Fruit fly (Drosophila melanogaster) whole organism: ENCODE measurements around the gene AstC.
A peak's percentile ranks its signal among the peaks of the same experiment; 100 is the strongest.

Source experiments
- CG8478 ChIP-seq: fragments of >200 bp; optimal IDR thresholded peaks from 2 replicates; lab custom pipeline; 2018; ENCODE audit warnings: inconsistent platforms
- Dll ChIP-seq: fragments of >200 bp; optimal IDR thresholded peaks from 2 replicates; lab custom pipeline; 2017
- EcR ChIP-seq, 2 experiments: fragments of >200 bp; optimal IDR thresholded peaks; 2 replicates each; lab custom pipeline; 2017; ENCODE audit warnings: missing biosample characterization in 2 of 2, missing genetic modification characterization in 2 of 2, missing genetic modification reagents in 2 of 2
- pan ChIP-seq: fragments of >200 bp; optimal IDR thresholded peaks from 2 replicates; lab custom pipeline; 2017
- psq ChIP-seq: fragments of >200 bp; optimal IDR thresholded peaks from 2 replicates; lab custom pipeline; 2017
- usp ChIP-seq: fragments of >200 bp; optimal IDR thresholded peaks from 2 replicates; lab custom pipeline; 2017; ENCODE audit warnings: missing biosample characterization, missing genetic modification characterization, mixed read lengths

AstC gene

DNA sequence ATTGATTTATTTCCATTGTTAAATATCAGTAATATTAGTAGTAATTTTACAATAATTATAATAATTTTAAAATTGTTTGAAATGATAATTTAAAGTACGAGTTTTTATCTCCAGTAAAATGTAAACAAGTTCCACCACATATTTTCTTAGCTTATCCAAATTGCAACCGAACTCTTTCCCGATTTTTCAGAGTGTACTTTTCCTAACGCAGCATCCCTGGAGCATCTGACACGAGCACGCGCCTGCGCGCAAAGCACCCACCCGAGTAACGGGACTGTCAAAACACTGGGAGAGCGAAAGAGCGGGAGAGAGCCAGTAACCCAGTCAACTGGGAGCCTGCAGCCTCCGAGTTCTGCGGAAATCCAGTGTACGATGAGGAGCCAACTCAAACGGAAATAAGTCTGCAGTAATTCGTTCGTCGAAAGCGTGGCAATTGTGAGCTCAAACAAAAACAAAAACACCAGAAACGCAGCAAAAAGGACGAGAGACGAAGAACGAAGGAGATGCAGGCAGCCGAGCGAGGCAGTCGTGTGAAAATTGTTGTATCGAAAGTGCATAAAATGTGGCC is 5.2 kb upstream of the AstC start, which contains the start of gene CG16854:
Gene CG16854, plus strand, starts transcription at position 365 of the 568 bp plus-strand sequence.
- TF ChIP-seq Dll (no peak), usp (GFP tag; lab: Kevin White, UChicago) (no peak), pan (lab: Kevin White, UChicago) (no peak)

DNA sequence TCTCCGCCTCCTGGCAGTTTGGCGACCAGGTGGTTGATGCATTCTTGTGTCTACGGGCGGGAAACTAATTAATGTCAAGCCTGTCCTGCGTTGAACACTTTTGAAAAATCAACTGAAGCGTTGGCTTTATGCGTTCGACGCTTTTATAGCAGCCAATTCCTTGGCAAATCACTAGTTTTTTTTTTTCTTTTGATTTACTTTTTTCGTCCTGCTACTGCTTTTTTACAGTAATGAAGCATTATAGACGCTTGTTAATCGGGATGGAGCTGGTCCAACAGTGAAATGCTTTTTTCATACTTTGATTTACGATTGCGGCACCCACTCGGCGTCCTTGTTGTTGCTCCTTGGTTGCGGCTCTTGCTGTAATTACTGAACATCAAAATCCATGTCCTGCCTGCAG is 3.9 kb upstream of the AstC start, which contains the start of gene AstCC:
Gene AstCC, minus strand, starts transcription at position 101 of the 400 bp plus-strand sequence.
- TF ChIP-seq usp (GFP tag; lab: Kevin White, UChicago), result no peak
- TF ChIP-seq CG8478 (lab: Kevin White, UChicago), result no peak
- TF ChIP-seq Dll, result no peak
- no peak for TF ChIP-seq pan (lab: Kevin White, UChicago)

DNA sequence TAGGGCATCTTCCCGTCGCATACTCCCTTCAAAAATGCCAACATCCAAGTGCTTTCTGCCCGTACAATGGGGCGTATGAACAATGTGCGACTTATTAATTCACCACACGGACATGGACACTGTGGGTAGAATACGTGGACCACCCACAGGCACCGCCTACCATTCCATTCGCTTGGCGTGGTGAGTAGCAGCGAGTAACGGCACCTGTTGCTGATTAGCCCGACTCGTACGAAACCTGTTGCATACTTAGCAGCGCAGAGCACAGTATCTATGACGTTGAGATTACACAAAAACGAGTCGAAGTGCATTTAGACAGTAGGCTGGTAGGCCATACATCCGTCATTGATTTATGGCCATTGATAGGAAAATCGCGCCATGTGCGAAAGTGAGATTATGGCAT is 826 bp upstream of the AstC start:
- TF ChIP-seq pan (lab: Kevin White, UChicago), result no peak
- no peak for TF ChIP-seq psq
- no peak for TF ChIP-seq usp (GFP tag; lab: Kevin White, UChicago)
- no peak for TF ChIP-seq CG8478 (lab: Kevin White, UChicago)
- TF ChIP-seq Dll, result no peak

DNA sequence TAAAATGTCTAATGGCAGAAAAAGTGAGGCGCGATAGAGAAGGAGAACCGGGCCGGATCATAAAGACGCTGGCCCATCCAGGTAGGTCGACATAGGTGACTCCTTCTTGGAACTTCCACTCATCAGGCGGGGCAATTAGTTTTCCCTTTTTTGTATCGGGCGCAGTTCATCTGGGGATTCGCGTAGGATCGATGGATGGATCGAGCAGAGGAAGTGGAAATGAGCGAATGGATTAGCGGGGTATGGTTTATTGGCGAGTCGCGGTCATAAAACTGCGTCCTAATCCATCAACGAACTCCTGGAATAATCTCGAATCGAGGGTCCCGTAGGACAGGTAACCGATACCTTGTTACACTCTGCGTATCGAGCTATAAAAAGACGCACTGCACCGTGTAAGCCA is 6.1 kb downstream of the AstC start, which contains the start of gene CG43725:
Gene CG43725, plus strand, starts transcription at position 400 of the 400 bp plus-strand sequence.
- no peak for TF ChIP-seq EcR (GFP tag; optimal IDR thresholded peaks at IDR 0.05; lab: Kevin White, UChicago)
- TF ChIP-seq psq, result no peak
- TF ChIP-seq Dll, result no peak
- no peak for TF ChIP-seq CG8478 (lab: Kevin White, UChicago)
- no peak for TF ChIP-seq pan (lab: Kevin White, UChicago)
- TF ChIP-seq usp (GFP tag; lab: Kevin White, UChicago), result no peak

DNA sequence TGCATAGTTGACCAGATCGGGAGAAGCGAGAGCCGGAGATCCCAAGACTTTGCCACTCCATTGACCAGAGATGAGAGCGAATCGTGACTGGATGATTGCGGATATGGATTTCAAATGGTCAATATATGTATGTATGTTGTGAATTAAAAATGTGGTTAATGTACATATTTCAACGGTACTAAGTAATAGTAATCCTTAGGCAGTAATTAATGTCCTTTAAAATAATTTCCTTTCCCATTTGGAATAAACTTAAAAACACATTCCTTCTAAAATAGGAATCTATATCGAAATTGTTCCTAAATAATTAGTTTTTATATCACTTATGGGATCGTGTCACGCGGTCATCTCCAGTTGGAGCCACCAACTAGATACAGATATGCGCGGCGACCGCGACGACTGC is 7.3 kb downstream of the AstC start:
- TF ChIP-seq EcR (GFP tag; optimal IDR thresholded peaks at IDR 0.05; lab: Kevin White, UChicago) (no peak), psq (no peak), Dll (no peak), usp (GFP tag; lab: Kevin White, UChicago) (no peak), pan (lab: Kevin White, UChicago) (no peak), CG8478 (lab: Kevin White, UChicago) (no peak)

DNA sequence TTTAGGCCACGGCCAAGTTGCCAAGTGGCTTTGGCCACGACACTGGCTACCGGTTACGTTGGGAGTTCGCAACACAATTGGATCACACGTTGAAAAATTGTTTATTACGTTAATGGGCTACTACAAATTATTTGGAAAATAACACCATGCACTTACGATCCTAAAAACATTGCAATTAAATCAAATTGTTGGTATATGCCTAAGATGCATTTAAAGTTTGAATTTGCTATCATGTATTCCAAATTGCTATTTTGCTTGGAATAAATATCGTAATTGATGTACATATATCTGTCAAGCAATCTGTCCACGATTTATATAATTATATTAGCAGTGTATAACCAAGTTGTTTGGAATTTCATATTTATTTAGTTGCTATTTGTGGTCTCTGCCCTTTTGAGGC is 8.3 kb downstream of the AstC start:
- TF ChIP-seq CG8478 (lab: Kevin White, UChicago) (no peak), psq (no peak), EcR (GFP tag; optimal IDR thresholded peaks at IDR 0.05; lab: Kevin White, UChicago) (no peak), pan (lab: Kevin White, UChicago) (no peak), usp (GFP tag; lab: Kevin White, UChicago) (no peak), Dll (no peak)

DNA sequence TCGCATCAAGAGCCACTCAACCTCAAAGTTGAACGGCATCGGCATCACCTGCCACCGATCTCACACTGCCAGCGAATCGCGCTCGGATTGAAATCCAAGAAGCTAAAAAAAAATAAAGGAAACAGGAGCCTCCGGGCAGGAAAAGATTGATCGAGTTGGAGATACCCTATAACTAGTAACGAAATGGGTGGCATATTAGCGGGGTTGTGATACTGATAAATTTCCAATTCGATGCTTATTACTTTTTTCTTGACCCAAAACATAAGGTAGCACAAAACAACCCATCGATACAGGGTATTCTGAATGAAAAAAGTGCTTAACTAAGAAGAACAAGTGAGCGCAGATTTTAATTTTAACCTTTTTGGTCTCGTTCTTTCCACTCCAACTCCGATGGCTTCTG is 8.9 kb downstream of the AstC start:
- TF ChIP-seq usp (GFP tag; lab: Kevin White, UChicago) (no peak), pan (lab: Kevin White, UChicago) (peak; percentile 75), EcR (GFP tag; optimal IDR thresholded peaks at IDR 0.05; lab: Kevin White, UChicago) (peak in 1 of 2 experiments; percentile 39)

DNA sequence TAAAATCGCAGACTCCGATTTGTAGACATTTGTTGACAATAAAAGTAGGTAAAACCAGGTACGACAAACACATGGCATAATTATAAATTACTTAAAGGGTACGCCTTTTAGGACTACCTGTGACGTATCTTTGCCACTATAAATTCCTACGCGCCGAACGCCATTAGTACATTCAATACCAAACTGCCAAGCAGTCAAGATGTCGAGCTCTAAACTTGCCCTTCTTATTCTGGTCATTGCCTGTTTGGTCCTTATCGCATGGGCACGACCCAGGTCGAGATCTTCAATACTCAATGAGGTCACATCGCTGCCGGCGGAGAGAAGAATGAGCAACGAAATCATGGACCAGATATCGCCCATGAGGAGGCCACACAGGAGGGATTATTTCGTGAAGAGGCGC is 10.3 kb downstream of the AstC start, which contains the start of gene CG14915:
Gene CG14915, plus strand, starts transcription at position 166 of the 400 bp plus-strand sequence.
- no peak for TF ChIP-seq Dll
- no peak for TF ChIP-seq CG8478 (lab: Kevin White, UChicago)
- no peak for TF ChIP-seq EcR (GFP tag; optimal IDR thresholded peaks at IDR 0.05; lab: Kevin White, UChicago)
- no peak for TF ChIP-seq psq
- no peak for TF ChIP-seq pan (lab: Kevin White, UChicago)
- TF ChIP-seq usp (GFP tag; lab: Kevin White, UChicago), result no peak

DNA sequence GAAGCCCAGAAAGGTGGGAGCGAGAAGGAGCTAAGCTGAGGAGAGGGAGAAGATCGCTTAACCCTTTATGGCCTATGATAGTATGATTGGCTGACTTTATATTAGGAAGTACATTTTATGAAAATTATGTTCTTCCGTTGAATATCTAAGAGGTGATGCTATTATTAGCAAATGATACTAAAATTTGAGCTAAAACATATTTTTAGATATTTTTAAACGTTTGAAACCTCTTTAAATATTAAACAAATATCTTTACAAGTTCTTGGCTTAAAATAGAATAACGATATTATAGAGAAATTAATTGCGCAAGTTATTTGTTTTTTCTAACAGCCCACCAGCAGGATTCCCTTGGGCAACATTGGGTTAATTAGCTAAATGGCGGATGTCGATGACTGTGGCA is 11.7 kb downstream of the AstC start:
- TF ChIP-seq pan (lab: Kevin White, UChicago) (no peak), EcR (GFP tag; optimal IDR thresholded peaks at IDR 0.05; lab: Kevin White, UChicago) (no peak), usp (GFP tag; lab: Kevin White, UChicago) (no peak), CG8478 (lab: Kevin White, UChicago) (no peak)

DNA sequence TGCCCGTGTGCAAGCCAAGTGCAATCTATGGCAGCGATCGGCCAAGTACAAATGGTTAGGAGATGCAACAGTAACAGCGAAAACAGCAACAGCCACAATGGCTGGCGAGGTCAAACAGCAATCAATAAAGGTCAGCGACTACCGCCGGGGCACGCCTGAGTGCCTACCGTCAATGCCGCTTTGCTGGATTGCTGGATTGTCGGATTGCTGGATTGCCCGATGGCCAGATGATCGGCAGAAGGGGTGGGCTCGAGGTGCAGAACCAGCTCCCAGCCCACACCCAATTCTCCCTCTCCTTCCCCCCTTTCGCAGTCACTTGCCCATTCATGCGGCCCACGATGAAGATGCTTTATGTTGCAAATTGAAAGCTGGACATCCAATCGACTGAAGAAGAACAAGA is 12.3 kb downstream of the AstC start:
- TF ChIP-seq pan (lab: Kevin White, UChicago) (no peak), EcR (GFP tag; optimal IDR thresholded peaks at IDR 0.05; lab: Kevin White, UChicago) (no peak), Dll (no peak), CG8478 (lab: Kevin White, UChicago) (no peak)

DNA sequence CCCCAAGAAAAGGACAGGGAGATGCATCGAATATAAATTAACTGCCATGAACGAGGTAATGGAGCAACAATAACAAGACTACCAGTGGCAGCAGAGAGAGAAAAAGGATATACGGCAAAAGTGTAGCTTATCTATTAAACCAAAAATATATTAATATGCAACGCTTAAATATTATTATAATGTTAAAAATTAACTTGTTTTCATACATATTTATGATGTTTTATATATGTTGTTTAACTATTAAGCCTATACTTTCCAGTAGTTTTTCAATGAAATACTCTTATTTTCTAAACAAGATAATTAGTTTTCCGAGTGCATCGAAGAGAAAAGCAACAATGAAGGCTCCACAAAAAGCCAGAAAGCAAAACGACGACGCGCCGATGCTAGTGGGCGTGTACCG is 12.8 kb downstream of the AstC start:
- TF ChIP-seq usp (GFP tag; lab: Kevin White, UChicago) (no peak), Dll (no peak), CG8478 (lab: Kevin White, UChicago) (no peak), pan (lab: Kevin White, UChicago) (no peak), psq (no peak), EcR (GFP tag; optimal IDR thresholded peaks at IDR 0.05; lab: Kevin White, UChicago) (no peak)

DNA sequence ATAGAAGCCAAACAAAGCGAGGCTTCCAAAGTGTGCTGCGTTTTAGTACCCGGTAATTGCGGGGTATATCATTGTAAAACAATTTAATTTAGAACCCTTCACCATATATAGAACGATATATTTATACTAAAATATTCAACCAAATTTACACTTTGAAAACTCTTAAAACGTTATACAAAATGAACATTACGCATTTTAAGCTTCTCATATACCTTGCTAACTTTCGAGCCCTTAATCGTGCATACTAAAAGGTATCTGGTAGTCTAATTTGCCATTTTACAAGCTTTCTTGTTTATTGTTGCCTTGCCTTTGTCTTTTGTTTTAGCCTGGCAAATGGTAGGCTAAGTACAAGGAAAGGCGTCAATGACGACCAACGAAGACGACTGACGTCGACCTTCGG is 13.2 kb downstream of the AstC start:
- TF ChIP-seq EcR (GFP tag; optimal IDR thresholded peaks at IDR 0.05; lab: Kevin White, UChicago), result no peak
- TF ChIP-seq CG8478 (lab: Kevin White, UChicago), result no peak
- peak; percentile 73 for TF ChIP-seq pan (lab: Kevin White, UChicago)

DNA sequence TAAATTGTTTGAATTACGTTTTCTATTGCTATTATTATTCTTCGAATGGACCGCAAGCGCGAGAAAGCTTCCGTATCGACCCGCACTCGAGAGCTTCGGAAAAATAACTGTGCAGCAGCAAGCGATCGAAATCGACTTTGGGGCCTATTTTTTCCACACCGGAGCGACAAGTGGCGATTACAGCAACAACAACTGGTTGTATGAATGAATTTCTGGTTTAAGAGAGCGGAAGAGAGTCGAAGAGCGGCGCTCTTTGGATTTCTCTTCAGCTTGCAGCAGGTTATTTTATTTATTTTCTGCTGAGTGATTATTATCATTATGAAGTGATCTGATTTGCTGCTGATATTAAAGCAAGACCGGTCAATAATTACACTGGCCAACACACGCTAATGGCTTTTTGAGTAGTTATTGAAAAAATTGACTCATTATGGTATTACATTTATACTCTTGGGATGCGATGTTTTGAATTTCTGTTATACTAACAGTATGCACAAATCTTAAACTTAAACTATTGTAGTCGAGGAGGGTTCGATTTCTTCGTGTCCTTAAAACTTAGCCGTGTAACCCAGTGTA is 14.2 kb downstream of the AstC start, which contains the start of gene Samuel:
Gene Samuel, minus strand, starts transcription at position 112 of the 573 bp plus-strand sequence.
- TF ChIP-seq usp (GFP tag; lab: Kevin White, UChicago), result no peak
- no peak for TF ChIP-seq Dll
- TF ChIP-seq psq, result no peak
- no peak for TF ChIP-seq EcR (GFP tag; optimal IDR thresholded peaks at IDR 0.05; lab: Kevin White, UChicago)
- no peak for TF ChIP-seq pan (lab: Kevin White, UChicago)
- no peak for TF ChIP-seq CG8478 (lab: Kevin White, UChicago)
